Worm (Caenorhabditis elegans): ENCODE results near the gene Y54G2A.13.

DNA sequence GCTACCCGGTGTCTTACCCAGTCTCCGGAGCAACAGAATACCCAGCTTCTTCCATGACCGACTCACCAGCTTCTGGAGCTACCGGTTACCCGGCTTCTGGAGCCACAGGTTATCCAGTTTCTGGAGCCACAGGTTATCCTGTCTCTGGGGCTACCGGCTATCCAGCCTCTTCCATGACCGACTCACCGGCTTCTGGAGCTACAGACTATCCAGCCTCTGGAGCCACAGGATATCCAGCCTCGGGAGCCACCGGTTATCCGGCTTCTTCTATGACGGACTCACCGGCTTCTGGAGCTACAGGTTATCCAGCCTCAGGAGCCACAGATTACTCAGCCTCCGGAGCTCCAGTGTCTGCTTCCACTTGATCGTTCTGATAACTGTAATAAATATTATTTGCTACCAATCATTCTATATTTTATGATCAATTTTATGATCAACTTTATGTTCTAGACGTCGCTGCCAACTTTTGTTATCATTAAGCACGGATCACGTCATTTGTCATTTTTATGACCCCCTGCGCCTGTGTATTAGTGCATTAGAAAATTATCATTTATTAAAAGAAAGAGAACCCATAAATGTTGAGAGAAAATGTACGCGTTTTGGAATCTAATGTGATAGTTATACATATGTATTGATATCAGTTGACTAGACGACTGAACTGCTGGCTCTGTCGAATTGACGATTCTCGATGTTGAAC is 35.7 kb upstream of the Y54G2A.13 start:
- TF ChIP-seq pha-4 (tag; optimal IDR thresholded peaks at IDR 0.05): no peak
- no peak for TF ChIP-seq lin-32 (GFP tag; optimal IDR thresholded peaks at IDR 0.05)
- no peak for TF ChIP-seq unc-62 (GFP tag; optimal IDR thresholded peaks at IDR 0.05)
- TF ChIP-seq elt-3 (tag; optimal IDR thresholded peaks at IDR 0.05): no peak
- TF ChIP-seq nhr-28 (tag; optimal IDR thresholded peaks at IDR 0.05): no peak
- no peak for TF ChIP-seq nhr-237 (tag; optimal IDR thresholded peaks at IDR 0.05)
- no peak for TF ChIP-seq elt-1 (tag; optimal IDR thresholded peaks at IDR 0.05; ENCODE audit: borderline replicate concordance, insufficient read depth)

Data from whole organism, mixed stage, embryonic.